Worm (Caenorhabditis elegans) whole organism, young adult: ENCODE results near the gene R166.3.

Source experiments
- chd-7 ChIP-seq: sonication (generic microtip); optimal IDR thresholded peaks from 2 replicates; lab custom pipeline; 2016; ENCODE audit warnings: mild to moderate bottlenecking, missing genetic modification characterization, moderate library complexity, missing compliant biosample characterization
- ets-4 ChIP-seq: fragments of 200-800 bp; sonication (Bioruptor generic); optimal IDR thresholded peaks from 2 replicates; lab custom pipeline; 2018; ENCODE audit warnings: mild to moderate bottlenecking, missing genetic modification characterization, missing compliant biosample characterization
- fkh-3 ChIP-seq: sonication (generic microtip); optimal IDR thresholded peaks from 2 replicates; lab custom pipeline; 2016; ENCODE audit warnings: mild to moderate bottlenecking, missing genetic modification characterization, missing compliant biosample characterization
- let-526 ChIP-seq: fragments of 200-800 bp; sonication (Bioruptor generic); IDR thresholded peaks from 2 replicates; pipeline ENCODE4 v1.3.6; 2022; ENCODE audit warnings: missing genetic modification reagents, missing genetic modification characterization, missing compliant biosample characterization
- lin-35 ChIP-seq, 3 experiments: fragments of 150-350 bp in 2 of 3; sonication (generic microtip) in 1 of 3; optimal IDR thresholded peaks; 2 replicates each; lab custom pipeline; 2014 to 2018; ENCODE audit warnings: missing biosample characterization in 3 of 3, missing genetic modification characterization in 3 of 3, missing genetic modification reagents in 3 of 3
- ztf-26 ChIP-seq: sonication (generic microtip); optimal IDR thresholded peaks from 2 replicates; lab custom pipeline; 2017; ENCODE audit warnings: missing genetic modification characterization, missing compliant biosample characterization

DNA sequence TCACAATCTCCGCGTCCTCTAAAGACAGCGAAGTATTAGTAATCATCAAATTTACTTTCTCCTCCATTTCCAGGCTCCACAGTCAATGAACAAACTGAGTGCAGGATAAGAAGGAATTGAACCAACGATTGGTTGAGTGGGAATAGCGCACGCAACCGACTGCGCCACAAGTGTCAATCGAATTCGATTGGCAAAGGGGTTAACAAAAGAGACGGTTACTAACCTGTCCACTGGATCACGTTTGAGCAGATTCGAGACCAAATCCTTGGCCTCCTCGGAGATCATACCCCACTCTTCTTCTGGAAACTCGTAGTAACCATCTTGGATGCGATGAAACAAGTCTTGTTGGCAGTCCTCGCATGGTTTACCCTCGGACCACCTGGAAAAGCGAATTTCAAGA lies 6.1 kb upstream of the R166.3 start:
- TF ChIP-seq fkh-3 (no peak), let-526 (GFP tag; lab: Robert Waterston, UW) (no peak), lin-35 (GFP tag; optimal IDR thresholded peaks at IDR 0.05; lab: Kevin White, UChicago) (peak in 1 of 3 experiments; percentile 43), chd-7 (tag; lab: Kevin White, UChicago) (no peak), ztf-26 (tag; lab: Kevin White, UChicago) (no peak), ets-4 (no peak)
